Fruit fly (Drosophila melanogaster) whole organism, embryonic: ENCODE data around the gene Atu.

Source experiments
- Adf1 ChIP-seq: fragments of 200-800 bp; sonication (Bioruptor generic); IDR thresholded peaks from 2 replicates; pipeline ENCODE4 v1.3.6; 2022; ENCODE audit warnings: missing biosample characterization, missing genetic modification characterization
- BEAF-32 ChIP-seq: fragments of 200-800 bp; sonication (Bioruptor generic); optimal IDR thresholded peaks from 3 replicates; lab custom pipeline; 2017; ENCODE audit warnings: missing biosample characterization, missing genetic modification characterization, mild to moderate bottlenecking, moderate library complexity, missing genetic modification reagents
- CG1024 ChIP-seq: fragments of 200-800 bp; sonication (Bioruptor generic); IDR thresholded peaks from 2 replicates; pipeline ENCODE4 v1.3.6; 2022; ENCODE audit warnings: missing biosample characterization, missing genetic modification characterization
- CG10462 ChIP-seq: fragments of 200-800 bp; sonication (Bioruptor generic); optimal IDR thresholded peaks from 2 replicates; lab custom pipeline; 2016; ENCODE audit warnings: missing biosample characterization, missing genetic modification characterization
- CG10654 ChIP-seq: fragments of 200-800 bp; sonication (Bioruptor generic); optimal IDR thresholded peaks from 2 replicates; lab custom pipeline; 2016; ENCODE audit warnings: missing biosample characterization, missing genetic modification characterization
- CG11398 ChIP-seq: fragments of 200-800 bp; sonication (Bioruptor generic); optimal IDR thresholded peaks from 2 replicates; lab custom pipeline; 2016; ENCODE audit warnings: missing biosample characterization, missing genetic modification characterization
- CG12104 ChIP-seq: fragments of 200-800 bp; sonication (Bioruptor generic); optimal IDR thresholded peaks from 3 replicates; lab custom pipeline; 2016; ENCODE audit warnings: missing biosample characterization, missing genetic modification characterization
- CG14710 ChIP-seq: fragments of 200-800 bp; sonication (Bioruptor generic); optimal IDR thresholded peaks from 3 replicates; lab custom pipeline; 2019; ENCODE audit warnings: missing biosample characterization, mild to moderate bottlenecking, missing genetic modification characterization, moderate library complexity
- CG17612 ChIP-seq: fragments of 200-800 bp; sonication (Bioruptor generic); IDR thresholded peaks from 2 replicates; pipeline ENCODE4 v1.3.6; 2022; ENCODE audit warnings: missing biosample characterization, missing genetic modification characterization
- CG2199 ChIP-seq: fragments of 200-800 bp; sonication (Bioruptor generic); IDR thresholded peaks from 3 replicates; pipeline ENCODE4 v1.3.6; 2022; ENCODE audit warnings: missing biosample characterization, missing genetic modification characterization
- CG3065 ChIP-seq: fragments of 200-800 bp; sonication (Bioruptor generic); optimal IDR thresholded peaks from 2 replicates; lab custom pipeline; 2016; ENCODE audit warnings: missing biosample characterization, missing genetic modification characterization
- CG31388 ChIP-seq: fragments of 200-800 bp; sonication (Bioruptor generic); optimal IDR thresholded peaks from 2 replicates; lab custom pipeline; 2016; ENCODE audit warnings: missing biosample characterization, missing genetic modification characterization
- CG33213 ChIP-seq: fragments of 200-800 bp; sonication (Bioruptor generic); optimal IDR thresholded peaks from 3 replicates; lab custom pipeline; 2016; ENCODE audit warnings: missing biosample characterization, missing genetic modification characterization
- CG3847 ChIP-seq: fragments of 200-800 bp; sonication (Bioruptor generic); IDR thresholded peaks from 2 replicates; pipeline ENCODE4 v1.3.6; 2022; ENCODE audit warnings: missing biosample characterization, missing genetic modification characterization
- CG4328 ChIP-seq: fragments of 200-800 bp; sonication (Bioruptor generic); optimal IDR thresholded peaks from 3 replicates; lab custom pipeline; 2017; ENCODE audit warnings: missing biosample characterization, missing genetic modification reagents, missing genetic modification characterization
- CG4730 ChIP-seq: fragments of 200-800 bp; sonication (Bioruptor generic); IDR thresholded peaks from 2 replicates; pipeline ENCODE4 v1.3.6; 2022; ENCODE audit warnings: missing biosample characterization, missing genetic modification characterization
- CG6272 ChIP-seq: fragments of 200-800 bp; sonication (Bioruptor generic); IDR thresholded peaks from 2 replicates; pipeline ENCODE4 v1.3.6; 2022; ENCODE audit warnings: missing biosample characterization, missing genetic modification characterization
- CG7987 ChIP-seq: fragments of 200-800 bp; sonication (Bioruptor generic); optimal IDR thresholded peaks from 2 replicates; lab custom pipeline; 2018; ENCODE audit warnings: missing biosample characterization, mild to moderate bottlenecking, missing genetic modification characterization, moderate library complexity
- CoRest ChIP-seq: fragments of 200-800 bp; sonication (Bioruptor generic); optimal IDR thresholded peaks from 3 replicates; lab custom pipeline; 2018; ENCODE audit warnings: missing biosample characterization, mild to moderate bottlenecking, missing genetic modification characterization, moderate library complexity
- Fer2 ChIP-seq: fragments of 200-800 bp; sonication (Bioruptor generic); optimal IDR thresholded peaks from 2 replicates; lab custom pipeline; 2018; ENCODE audit warnings: missing biosample characterization, mild to moderate bottlenecking, missing genetic modification characterization, moderate library complexity
- Hand ChIP-seq: fragments of 200-800 bp; sonication (Bioruptor generic); optimal IDR thresholded peaks from 2 replicates; lab custom pipeline; 2017; ENCODE audit warnings: mild to moderate bottlenecking, missing biosample characterization, missing genetic modification reagents, missing genetic modification characterization
- Hr3 ChIP-seq: fragments of 200-800 bp; sonication (Bioruptor generic); optimal IDR thresholded peaks from 3 replicates; lab custom pipeline; 2016; ENCODE audit warnings: missing biosample characterization, missing genetic modification characterization
- Lim3 ChIP-seq: fragments of 200-800 bp; sonication (Bioruptor generic); IDR thresholded peaks from 2 replicates; pipeline ENCODE4 v1.3.6; 2022; ENCODE audit warnings: missing biosample characterization, missing genetic modification characterization
- Myb ChIP-seq: fragments of 200-800 bp; sonication (Bioruptor generic); optimal IDR thresholded peaks from 2 replicates; lab custom pipeline; 2016; ENCODE audit warnings: missing biosample characterization, missing genetic modification characterization
- Nf-YB ChIP-seq: fragments of 200-800 bp; sonication (Bioruptor generic); optimal IDR thresholded peaks from 3 replicates; lab custom pipeline; 2019; ENCODE audit warnings: missing biosample characterization, mild to moderate bottlenecking, missing genetic modification characterization, moderate library complexity
- Oli ChIP-seq: fragments of 200-800 bp; sonication (Bioruptor generic); optimal IDR thresholded peaks from 2 replicates; lab custom pipeline; 2018; ENCODE audit warnings: missing biosample characterization, mild to moderate bottlenecking, missing genetic modification characterization, moderate library complexity
- PHDP ChIP-seq: fragments of 200-800 bp; sonication (Bioruptor generic); optimal IDR thresholded peaks from 3 replicates; lab custom pipeline; 2018; ENCODE audit warnings: missing biosample characterization, mild to moderate bottlenecking, missing genetic modification characterization, moderate library complexity
- Poxn ChIP-seq: fragments of 200-800 bp; sonication (Bioruptor generic); IDR thresholded peaks from 2 replicates; pipeline ENCODE4 v1.3.6; 2022; ENCODE audit warnings: missing biosample characterization, missing genetic modification characterization
- Ravus ChIP-seq: fragments of 200-800 bp; sonication (Bioruptor generic); IDR thresholded peaks from 2 replicates; pipeline ENCODE4 v1.3.6; 2022; ENCODE audit warnings: missing biosample characterization, missing genetic modification characterization
- Side ChIP-seq: fragments of 200-800 bp; sonication (Bioruptor generic); optimal IDR thresholded peaks from 2 replicates; lab custom pipeline; 2016; ENCODE audit warnings: missing biosample characterization, missing genetic modification characterization
- Sox100B ChIP-seq: fragments of 200-800 bp; sonication (Bioruptor generic); optimal IDR thresholded peaks from 3 replicates; lab custom pipeline; 2018; ENCODE audit warnings: missing biosample characterization, mild to moderate bottlenecking, missing genetic modification characterization
- ara ChIP-seq: fragments of 200-800 bp; sonication (Bioruptor generic); IDR thresholded peaks from 2 replicates; pipeline ENCODE4 v1.3.6; 2022; ENCODE audit warnings: missing biosample characterization, missing genetic modification characterization
- crol ChIP-seq: fragments of 200-800 bp; sonication (Bioruptor generic); IDR thresholded peaks from 2 replicates; pipeline ENCODE4 v1.3.6; 2022; ENCODE audit warnings: missing biosample characterization, missing genetic modification characterization
- dmrt99B ChIP-seq: fragments of 200-800 bp; sonication (Bioruptor generic); optimal IDR thresholded peaks from 2 replicates; lab custom pipeline; 2018; ENCODE audit warnings: missing biosample characterization, mild to moderate bottlenecking, missing genetic modification characterization, moderate library complexity
- fd64A ChIP-seq: fragments of 200-800 bp; sonication (Bioruptor generic); optimal IDR thresholded peaks from 3 replicates; lab custom pipeline; 2018; ENCODE audit warnings: missing biosample characterization, mild to moderate bottlenecking, missing genetic modification characterization
- gsb ChIP-seq: fragments of 200-800 bp; sonication (Bioruptor generic); IDR thresholded peaks from 2 replicates; pipeline ENCODE4 v1.3.6; 2022; ENCODE audit warnings: missing biosample characterization, missing genetic modification characterization
- gt ChIP-seq: fragments of 200-800 bp; sonication (Bioruptor generic); IDR thresholded peaks from 2 replicates; pipeline ENCODE4 v1.3.6; 2022; ENCODE audit warnings: missing biosample characterization, missing genetic modification characterization
- h ChIP-seq: fragments of >200 bp; optimal IDR thresholded peaks from 2 replicates; lab custom pipeline; 2017
- hbn ChIP-seq: fragments of 200-800 bp; sonication (Bioruptor generic); IDR thresholded peaks from 2 replicates; pipeline ENCODE4 v1.3.6; 2022; ENCODE audit warnings: missing biosample characterization, missing genetic modification characterization; ENCODE audit not compliant: partially characterized antibody
- insv ChIP-seq, 2 experiments: fragments of 200-800 bp; sonication (Bioruptor generic); optimal IDR thresholded peaks; 3 replicates each; lab custom pipeline; 2016 to 2018; ENCODE audit warnings: missing biosample characterization in 2 of 2, missing genetic modification characterization in 2 of 2
- klu ChIP-seq: fragments of 200-800 bp; sonication (Bioruptor generic); IDR thresholded peaks from 2 replicates; pipeline ENCODE4 v1.3.6; 2022; ENCODE audit warnings: missing biosample characterization, missing genetic modification characterization
- kni ChIP-seq: fragments of 200-800 bp; sonication (Bioruptor generic); optimal IDR thresholded peaks from 3 replicates; lab custom pipeline; 2017; ENCODE audit warnings: mild to moderate bottlenecking, missing biosample characterization, missing genetic modification reagents, missing genetic modification characterization
- nerfin-2 ChIP-seq: fragments of 200-800 bp; sonication (Bioruptor generic); IDR thresholded peaks from 2 replicates; pipeline ENCODE4 v1.3.6; 2022; ENCODE audit warnings: missing biosample characterization, missing genetic modification characterization; ENCODE audit not compliant: partially characterized antibody
- odd ChIP-seq: fragments of 200-800 bp; sonication (Bioruptor generic); optimal IDR thresholded peaks from 2 replicates; lab custom pipeline; 2017; ENCODE audit warnings: missing biosample characterization, mild to moderate bottlenecking, missing genetic modification characterization
- ranshi ChIP-seq: fragments of 200-800 bp; sonication (Bioruptor generic); IDR thresholded peaks from 2 replicates; pipeline ENCODE4 v1.3.6; 2022; ENCODE audit warnings: missing biosample characterization, missing genetic modification characterization
- ro ChIP-seq: fragments of 200-800 bp; sonication (Bioruptor generic); IDR thresholded peaks from 2 replicates; pipeline ENCODE4 v1.3.6; 2022; ENCODE audit warnings: missing biosample characterization, missing genetic modification characterization
- sc ChIP-seq, 3 experiments: fragments of >200 bp in 2 of 3; fragments of 200-800 bp in 1 of 3; sonication (Bioruptor generic) in 1 of 3; optimal IDR thresholded peaks; 2 replicates in 2 of 3; 3 replicates in 1 of 3; lab custom pipeline; 2017; ENCODE audit warnings: mild to moderate bottlenecking in 1 of 3, missing biosample characterization in 1 of 3, missing genetic modification characterization in 1 of 3, missing genetic modification reagents in 1 of 3
- trem ChIP-seq: fragments of 200-800 bp; optimal IDR thresholded peaks from 3 replicates; lab custom pipeline; 2019; ENCODE audit warnings: missing biosample characterization, mild to moderate bottlenecking, missing genetic modification characterization, moderate library complexity
- tup ChIP-seq: fragments of 200-800 bp; sonication (Bioruptor generic); optimal IDR thresholded peaks from 2 replicates; lab custom pipeline; 2016; ENCODE audit warnings: missing biosample characterization, mild to moderate bottlenecking, missing genetic modification characterization, moderate library complexity
- yki ChIP-seq: fragments of >200 bp; optimal IDR thresholded peaks from 3 replicates; lab custom pipeline; 2018
- zfh2 ChIP-seq: fragments of 200-800 bp; sonication (Bioruptor generic); optimal IDR thresholded peaks from 2 replicates; lab custom pipeline; 2016; ENCODE audit warnings: missing biosample characterization, missing genetic modification characterization

Gene Atu

DNA sequence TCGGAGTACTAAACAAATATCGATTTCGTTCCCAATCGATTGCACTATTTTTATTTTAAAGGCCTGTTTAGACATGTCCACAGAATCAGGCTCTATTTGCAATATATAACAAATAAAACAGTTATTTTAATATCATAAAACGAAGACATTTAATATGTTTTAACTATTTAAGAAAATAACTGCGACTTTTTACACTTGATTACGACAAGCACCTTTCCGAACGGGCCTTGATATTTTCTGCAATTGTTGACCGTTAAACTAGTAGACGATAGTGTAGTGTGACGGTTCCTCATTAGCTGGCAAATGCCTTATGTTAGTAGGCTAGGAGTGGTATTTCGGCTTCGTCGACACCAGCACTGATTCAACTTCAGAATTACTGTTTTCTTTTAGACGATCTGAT is 44.6 kb upstream of the Atu start, which contains the start of the genes CG2931 and Rheb (continued):
- peak; percentile 87 for TF ChIP-seq CG14710 (tag; lab: Kevin White, UChicago)
- TF ChIP-seq Adf1, result peak; percentile 54
- TF ChIP-seq CG6272 (GFP tag; lab: Robert Waterston, UW), result peak; percentile 68
- TF ChIP-seq CG1024 (GFP tag; lab: Robert Waterston, UW), result peak; percentile 82
- TF ChIP-seq ro, result no peak
- TF ChIP-seq Poxn (GFP tag; lab: Robert Waterston, UW), result no peak
- TF ChIP-seq Hr3, result peak; percentile 63
- TF ChIP-seq CG10654 (GFP tag; lab: Kevin White, UChicago), result peak; percentile 56
- no peak for TF ChIP-seq CG17612 (GFP tag; lab: Robert Waterston, UW)
- 0 out of 2 replicates have a peak, but pooled peaks have one; percentile 51 for TF ChIP-seq ranshi
- peak; percentile 43 for TF ChIP-seq Nf-YB
- TF ChIP-seq Side, result no peak
- no peak for TF ChIP-seq gsb
- TF ChIP-seq klu, result peak; percentile 25; the same call in 1 of the 2 replicates
- TF ChIP-seq yki (lab: Kevin White, UChicago), result no peak
- no peak for TF ChIP-seq h (lab: Kevin White, UChicago)
- TF ChIP-seq fd64A (GFP tag; lab: Kevin White, UChicago), result no peak
- TF ChIP-seq gt (GFP tag; lab: Robert Waterston, UW), result no peak
- TF ChIP-seq Myb (GFP tag; lab: Kevin White, UChicago), result peak; percentile 92
- TF ChIP-seq sc (optimal IDR thresholded peaks at IDR 0.05; lab: Kevin White, UChicago), result no peak
- no peak for TF ChIP-seq sc (GFP tag; optimal IDR thresholded peaks at IDR 0.05; lab: Kevin White, UChicago)
- peak; percentile 78 for TF ChIP-seq CG3847 (GFP tag; lab: Robert Waterston, UW)
- peak; percentile 13 for TF ChIP-seq Hand (GFP tag; lab: Kevin White, UChicago)
- TF ChIP-seq nerfin-2 (GFP tag; lab: Robert Waterston, UW), result 0 out of 2 replicates have a peak, but pooled peaks have one; percentile 30
- TF ChIP-seq Sox100B (GFP tag; lab: Kevin White, UChicago), result peak; percentile 26
- TF ChIP-seq insv (GFP tag; optimal IDR thresholded peaks at IDR 0.05; lab: Kevin White, UChicago), result peak in 1 of 2 experiments; percentile 59
- TF ChIP-seq ara (GFP tag; lab: Robert Waterston, UW), result peak; percentile 58
- TF ChIP-seq CG33213 (GFP tag; lab: Kevin White, UChicago), result peak; percentile 60
- TF ChIP-seq Ravus, result no peak
- no peak for TF ChIP-seq dmrt99B
- TF ChIP-seq Lim3 (GFP tag; lab: Robert Waterston, UW), result no peak
- TF ChIP-seq trem (tag; lab: Kevin White, UChicago), result peak; percentile 89
- TF ChIP-seq CG31388 (GFP tag; lab: Kevin White, UChicago), result no peak
- TF ChIP-seq CG4730 (GFP tag; lab: Robert Waterston, UW), result peak; percentile 31; the same call in 1 of the 2 replicates
- TF ChIP-seq BEAF-32, result peak; percentile 91
- TF ChIP-seq kni (GFP tag; lab: Kevin White, UChicago), result no peak
- no peak for TF ChIP-seq CG4328 (GFP tag; lab: Kevin White, UChicago)
- peak; percentile 34 for TF ChIP-seq Fer2 (tag; lab: Kevin White, UChicago)
- peak; percentile 77 for TF ChIP-seq CoRest (tag; lab: Kevin White, UChicago)
- TF ChIP-seq odd (GFP tag; lab: Kevin White, UChicago), result no peak
- TF ChIP-seq PHDP (tag; lab: Kevin White, UChicago), result peak; percentile 75
- peak; percentile 73 for TF ChIP-seq hbn (GFP tag; lab: Robert Waterston, UW)
- TF ChIP-seq Oli, result peak; percentile 19
- TF ChIP-seq CG3065 (GFP tag; lab: Kevin White, UChicago), result no peak
- no peak for TF ChIP-seq crol (GFP tag; lab: Robert Waterston, UW)
- TF ChIP-seq tup (GFP tag; lab: Kevin White, UChicago), result peak; percentile 48
- 0 out of 3 replicates have a peak, but pooled peaks have one; percentile 12 for TF ChIP-seq CG2199 (GFP tag; lab: Robert Waterston, UW)
- TF ChIP-seq CG12104, result no peak
- TF ChIP-seq CG10462 (GFP tag; lab: Kevin White, UChicago), result peak; percentile 86
- TF ChIP-seq zfh2, result peak; percentile 72
- peak; percentile 16 for TF ChIP-seq CG7987 (GFP tag; lab: Kevin White, UChicago)
- TF ChIP-seq CG11398, result no peak
